Fruit fly (Drosophila melanogaster) whole organism: ENCODE results near the gene Mgat4b.

Source experiments
- CG8478 ChIP-seq: fragments of >200 bp; optimal IDR thresholded peaks from 2 replicates; lab custom pipeline; 2018; ENCODE audit warnings: inconsistent platforms
- Dll ChIP-seq: fragments of >200 bp; optimal IDR thresholded peaks from 2 replicates; lab custom pipeline; 2017
- EcR ChIP-seq, 2 experiments: fragments of >200 bp; optimal IDR thresholded peaks; 2 replicates each; lab custom pipeline; 2017; ENCODE audit warnings: missing biosample characterization in 2 of 2, missing genetic modification characterization in 2 of 2, missing genetic modification reagents in 2 of 2
- pan ChIP-seq: fragments of >200 bp; optimal IDR thresholded peaks from 2 replicates; lab custom pipeline; 2017
- psq ChIP-seq: fragments of >200 bp; optimal IDR thresholded peaks from 2 replicates; lab custom pipeline; 2017
- usp ChIP-seq: fragments of >200 bp; optimal IDR thresholded peaks from 2 replicates; lab custom pipeline; 2017; ENCODE audit warnings: missing biosample characterization, missing genetic modification characterization, mixed read lengths

Gene Mgat4b

DNA sequence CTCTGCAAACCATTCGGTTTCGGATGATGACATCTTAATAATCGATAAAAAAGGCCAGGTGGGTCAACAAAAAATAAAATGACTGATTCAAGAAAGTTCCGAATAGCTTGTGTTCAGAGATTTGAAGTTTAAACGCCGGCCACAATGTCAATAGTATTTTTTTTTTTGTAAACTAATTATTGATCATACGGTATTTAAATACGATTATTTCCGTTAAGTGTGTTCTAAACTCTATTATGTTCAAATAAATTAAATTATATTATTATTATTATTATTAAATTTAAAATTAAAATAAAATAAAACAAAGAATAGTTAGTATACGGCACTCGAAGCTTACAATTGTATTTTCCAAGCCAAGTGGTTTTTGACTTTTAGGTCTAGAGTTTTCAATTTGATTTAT lies 35.7 kb downstream of the Mgat4b start, which contains the start of gene CG13471:
TSS of gene CG13471 (minus strand) at position 101 of the 400 bp plus-strand sequence.
- TF ChIP-seq pan (lab: Kevin White, UChicago) (no peak), usp (no peak), EcR (GFP tag; optimal IDR thresholded peaks at IDR 0.05; lab: Kevin White, UChicago) (no peak), psq (lab: Kevin White, UChicago) (no peak), CG8478 (no peak), Dll (no peak)

DNA sequence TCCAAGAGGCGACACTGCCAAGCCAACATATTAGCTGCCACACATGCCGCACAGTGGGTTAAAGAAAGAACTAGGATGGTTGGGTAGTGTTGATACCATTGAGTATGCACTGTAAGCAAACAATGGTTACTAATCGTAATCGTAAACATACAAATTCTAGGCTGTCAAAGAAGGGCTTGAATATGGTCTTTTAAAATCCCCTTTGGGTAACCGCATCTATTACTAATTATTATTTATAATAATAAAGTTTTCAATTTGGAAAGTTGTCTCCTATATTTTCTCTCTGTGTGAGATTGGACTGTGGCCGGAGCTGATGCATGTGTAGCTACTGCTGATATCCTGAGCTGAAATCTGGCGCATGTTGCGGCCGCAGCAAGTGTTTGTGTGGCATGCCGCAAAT lies 37.3 kb downstream of the Mgat4b start:
- TF ChIP-seq usp, result no peak
- TF ChIP-seq psq (lab: Kevin White, UChicago), result no peak
- TF ChIP-seq pan (lab: Kevin White, UChicago), result no peak
- no peak for TF ChIP-seq Dll
- TF ChIP-seq EcR (GFP tag; optimal IDR thresholded peaks at IDR 0.05; lab: Kevin White, UChicago), result no peak
- no peak for TF ChIP-seq CG8478

DNA sequence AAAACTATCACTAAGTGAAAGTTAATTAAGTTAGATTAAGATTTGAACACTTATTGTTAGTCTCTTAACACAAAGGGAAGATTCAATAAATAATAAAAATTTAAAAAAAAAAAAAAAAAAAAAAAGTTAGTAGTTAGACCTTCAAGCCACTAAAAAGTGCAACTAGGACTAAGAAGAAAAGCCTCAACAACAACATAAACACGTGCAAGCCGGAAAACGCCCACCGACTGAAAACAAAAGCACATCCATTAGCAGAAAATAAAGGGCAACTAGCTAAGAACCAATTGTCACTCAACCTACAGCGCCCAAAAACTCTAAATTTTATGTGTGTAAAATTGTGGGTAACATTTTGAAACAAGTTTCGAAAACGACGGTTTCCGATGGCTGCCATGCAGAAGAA lies 40.6 kb downstream of the Mgat4b start, which contains the start of gene CG13473:
TSS of gene CG13473 (plus strand) at position 301 of the 400 bp plus-strand sequence.
- TF ChIP-seq CG8478 (no peak), pan (lab: Kevin White, UChicago) (no peak), Dll (no peak), psq (lab: Kevin White, UChicago) (no peak), usp (no peak), EcR (GFP tag; optimal IDR thresholded peaks at IDR 0.05; lab: Kevin White, UChicago) (no peak)
